Worm (Caenorhabditis elegans) whole organism, L1 larva: ENCODE results near the gene F59B1.4.

Experiments used
- C04F5.9 ChIP-seq: sonication (generic microtip); optimal IDR thresholded peaks from 2 replicates; lab custom pipeline; 2016; ENCODE audit warnings: missing genetic modification characterization, missing compliant biosample characterization
- F16B12.6 ChIP-seq: fragments of 150-350 bp; optimal IDR thresholded peaks from 2 replicates; lab custom pipeline; 2014; ENCODE audit warnings: missing biosample characterization, missing genetic modification characterization
- Y116A8C.19 ChIP-seq: sonication (generic microtip); optimal IDR thresholded peaks from 2 replicates; lab custom pipeline; 2016; ENCODE audit warnings: missing compliant biosample characterization, missing genetic modification characterization, borderline replicate concordance
- aly-2 ChIP-seq: fragments of 150-350 bp; optimal IDR thresholded peaks from 2 replicates; lab custom pipeline; 2014; ENCODE audit warnings: missing biosample characterization, missing genetic modification characterization
- blmp-1 ChIP-seq: fragments of 150-350 bp; optimal IDR thresholded peaks from 2 replicates; lab custom pipeline; 2014; ENCODE audit warnings: missing biosample characterization, missing genetic modification characterization
- ceh-63 ChIP-seq: fragments of 200-800 bp; sonication (Bioruptor generic); optimal IDR thresholded peaks from 2 replicates; lab custom pipeline; 2018; ENCODE audit warnings: mild to moderate bottlenecking, missing genetic modification characterization, missing compliant biosample characterization
- ceh-82 ChIP-seq, 3 experiments: fragments of 150-350 bp in 1 of 3; sonication (generic microtip) in 2 of 3; optimal IDR thresholded peaks; 2 replicates each; lab custom pipeline; 2014 to 2017; ENCODE audit warnings: missing biosample characterization in 3 of 3, missing genetic modification characterization in 3 of 3
- ces-1 ChIP-seq: fragments of 150-350 bp; optimal IDR thresholded peaks from 2 replicates; lab custom pipeline; 2014; ENCODE audit warnings: missing biosample characterization, missing genetic modification reagents, missing genetic modification characterization
- dsc-1 ChIP-seq: sonication (generic microtip); optimal IDR thresholded peaks from 2 replicates; lab custom pipeline; 2016; ENCODE audit warnings: mild to moderate bottlenecking, missing genetic modification characterization, missing compliant biosample characterization
- efl-3 ChIP-seq: fragments of 200-800 bp; sonication (Bioruptor generic); optimal IDR thresholded peaks from 2 replicates; lab custom pipeline; 2018; ENCODE audit warnings: mild to moderate bottlenecking, missing genetic modification characterization, missing compliant biosample characterization
- egl-27 ChIP-seq, 2 experiments: fragments of 150-350 bp in 1 of 2; sonication (generic microtip); optimal IDR thresholded peaks; 3 replicates each; lab custom pipeline; 2017 to 2018; ENCODE audit warnings: missing biosample characterization in 2 of 2, missing genetic modification characterization in 2 of 2, missing genetic modification reagents in 2 of 2
- hlh-17 ChIP-seq: fragments of 200-800 bp; sonication (Bioruptor generic); optimal IDR thresholded peaks from 2 replicates; lab custom pipeline; 2018; ENCODE audit warnings: missing genetic modification characterization, mild to moderate bottlenecking, missing compliant biosample characterization, moderate library complexity, borderline replicate concordance
- hpl-2 ChIP-seq: fragments of 150-350 bp; optimal IDR thresholded peaks from 2 replicates; lab custom pipeline; 2014; ENCODE audit warnings: missing biosample characterization, missing genetic modification reagents, missing genetic modification characterization
- irx-1 ChIP-seq: sonication (generic microtip); optimal IDR thresholded peaks from 2 replicates; lab custom pipeline; 2016; ENCODE audit warnings: missing genetic modification characterization, missing compliant biosample characterization
- jun-1 ChIP-seq: fragments of 150-350 bp; optimal IDR thresholded peaks from 2 replicates; lab custom pipeline; 2014; ENCODE audit warnings: missing biosample characterization, missing genetic modification reagents, missing genetic modification characterization
- lin-14 ChIP-seq: fragments of 200-800 bp; sonication (Bioruptor generic); optimal IDR thresholded peaks from 2 replicates; lab custom pipeline; 2018; ENCODE audit warnings: mild to moderate bottlenecking, missing genetic modification characterization, moderate library complexity, missing compliant biosample characterization
- lir-3 ChIP-seq: sonication (generic microtip); optimal IDR thresholded peaks from 2 replicates; lab custom pipeline; 2016; ENCODE audit warnings: mild to moderate bottlenecking, missing genetic modification characterization, moderate library complexity, missing compliant biosample characterization; ENCODE audit not compliant: poor library complexity
- mep-1 ChIP-seq: fragments of 150-350 bp; optimal IDR thresholded peaks from 2 replicates; lab custom pipeline; 2014; ENCODE audit warnings: missing biosample characterization, missing genetic modification characterization
- nhr-11 ChIP-seq: fragments of 150-350 bp; optimal IDR thresholded peaks from 2 replicates; lab custom pipeline; 2014; ENCODE audit warnings: missing biosample characterization, missing genetic modification characterization
- nhr-20 ChIP-seq: sonication (generic microtip); optimal IDR thresholded peaks from 2 replicates; lab custom pipeline; 2016; ENCODE audit warnings: mild to moderate bottlenecking, missing genetic modification characterization, missing compliant biosample characterization
- nhr-76 ChIP-seq: sonication (generic microtip); optimal IDR thresholded peaks from 2 replicates; lab custom pipeline; 2017; ENCODE audit warnings: missing biosample characterization, missing genetic modification characterization
- nhr-84 ChIP-seq: sonication (generic microtip); optimal IDR thresholded peaks from 2 replicates; lab custom pipeline; 2017; ENCODE audit warnings: missing biosample characterization, missing genetic modification characterization
- nhr-90 ChIP-seq: sonication (generic microtip); optimal IDR thresholded peaks from 2 replicates; lab custom pipeline; 2016; ENCODE audit warnings: mild to moderate bottlenecking, missing genetic modification characterization, missing compliant biosample characterization; ENCODE audit not compliant: poor library complexity
- pag-3 ChIP-seq: sonication (generic microtip); optimal IDR thresholded peaks from 2 replicates; lab custom pipeline; 2017; ENCODE audit warnings: missing genetic modification characterization, mild to moderate bottlenecking, missing compliant biosample characterization, antibody characterized with exemption, borderline replicate concordance; ENCODE audit not compliant: insufficient read depth
- pax-3 ChIP-seq: fragments of 200-800 bp; sonication (Bioruptor generic); optimal IDR thresholded peaks from 2 replicates; lab custom pipeline; 2018; ENCODE audit warnings: mild to moderate bottlenecking, missing genetic modification characterization, moderate library complexity, missing compliant biosample characterization
- rnt-1 ChIP-seq: sonication (generic microtip); optimal IDR thresholded peaks from 2 replicates; lab custom pipeline; 2016; ENCODE audit warnings: mild to moderate bottlenecking, missing genetic modification characterization, moderate library complexity, missing compliant biosample characterization
- snu-23 ChIP-seq: sonication (generic microtip); optimal IDR thresholded peaks from 2 replicates; lab custom pipeline; 2016; ENCODE audit warnings: missing genetic modification characterization, missing compliant biosample characterization
- sox-4 ChIP-seq: sonication (generic microtip); optimal IDR thresholded peaks from 2 replicates; lab custom pipeline; 2016; ENCODE audit warnings: missing genetic modification characterization, missing compliant biosample characterization
- sptf-1 ChIP-seq: fragments of 150-350 bp; optimal IDR thresholded peaks from 2 replicates; lab custom pipeline; 2014; ENCODE audit warnings: missing biosample characterization, missing genetic modification characterization
- sup-37 ChIP-seq: fragments of 200-800 bp; sonication (Bioruptor generic); optimal IDR thresholded peaks from 2 replicates; lab custom pipeline; 2018; ENCODE audit warnings: mild to moderate bottlenecking, missing genetic modification characterization, missing compliant biosample characterization
- unc-62 ChIP-seq: fragments of 150-350 bp; optimal IDR thresholded peaks from 2 replicates; lab custom pipeline; 2014; ENCODE audit warnings: missing biosample characterization, missing genetic modification reagents, missing genetic modification characterization
- unc-86 ChIP-seq: sonication (generic microtip); optimal IDR thresholded peaks from 2 replicates; lab custom pipeline; 2016; ENCODE audit warnings: missing genetic modification characterization, missing compliant biosample characterization
- unc-98 ChIP-seq: fragments of 200-800 bp; sonication (Bioruptor generic); IDR thresholded peaks from 2 replicates; pipeline ENCODE4 v1.3.6; 2022; ENCODE audit warnings: missing genetic modification characterization, missing compliant biosample characterization
- zag-1 ChIP-seq: fragments of 150-350 bp; optimal IDR thresholded peaks from 2 replicates; lab custom pipeline; 2014; ENCODE audit warnings: missing biosample characterization, missing genetic modification characterization
- ztf-11 ChIP-seq, 2 experiments: sonication (generic microtip); optimal IDR thresholded peaks; 2 replicates each; lab custom pipeline; 2016 to 2017; ENCODE audit warnings: missing genetic modification characterization in 2 of 2, missing biosample characterization in 1 of 2, missing compliant biosample characterization in 1 of 2

The F59B1.4 gene

ce11 chrV:3626944-3627343, at the start of gene F59B1.4:
Gene F59B1.4 (minus strand): TSS chrV:3627044.
- TF ChIP-seq ztf-11 (tag; optimal IDR thresholded peaks at IDR 0.05; lab: Kevin White, UChicago) = no peak
- TF ChIP-seq rnt-1 (tag; lab: Kevin White, UChicago) = no peak
- no peak for TF ChIP-seq nhr-84
- TF ChIP-seq ceh-63 (GFP tag; lab: Kevin White, UChicago) = no peak
- no peak for TF ChIP-seq sptf-1 (tag; lab: Kevin White, UChicago)

ce11 chrV:3673080-3673479, 46.2 kb upstream of the F59B1.4 start, which contains the start of gene pals-33:
Gene pals-33 (plus strand): TSS chrV:3673380.
- no peak for TF ChIP-seq mep-1 (tag; lab: Kevin White, UChicago)
- no peak for TF ChIP-seq F16B12.6
- no peak for TF ChIP-seq nhr-11 (tag; lab: Kevin White, UChicago)
- no peak for TF ChIP-seq unc-86 (tag; lab: Kevin White, UChicago)
- no peak for TF ChIP-seq sox-4
- no peak for TF ChIP-seq lin-14 (GFP tag; lab: Kevin White, UChicago)
- TF ChIP-seq aly-2 (tag; lab: Kevin White, UChicago) = no peak
- TF ChIP-seq ces-1 (GFP tag; lab: Kevin White, UChicago) = no peak
- no peak for TF ChIP-seq nhr-76 (tag; lab: Kevin White, UChicago)
- TF ChIP-seq sptf-1 (tag; lab: Kevin White, UChicago) = no peak
- TF ChIP-seq hlh-17 (GFP tag; lab: Kevin White, UChicago) = no peak
- TF ChIP-seq nhr-90 (tag; lab: Kevin White, UChicago) = no peak
- TF ChIP-seq snu-23 = no peak
- no peak for TF ChIP-seq C04F5.9 (tag; lab: Kevin White, UChicago)
- TF ChIP-seq blmp-1 (tag; lab: Kevin White, UChicago) = no peak

- no peak for TF ChIP-seq Y116A8C.19 (tag; lab: Kevin White, UChicago)
- no peak for TF ChIP-seq nhr-76 (tag; lab: Kevin White, UChicago)
- TF ChIP-seq zag-1 = no peak
- TF ChIP-seq rnt-1 (tag; lab: Kevin White, UChicago) = no peak
- no peak for TF ChIP-seq hpl-2 (GFP tag; lab: Kevin White, UChicago)
- TF ChIP-seq unc-98 (GFP tag; lab: Robert Waterston, UW) = no peak
- TF ChIP-seq ceh-82 (tag; optimal IDR thresholded peaks at IDR 0.05; lab: Kevin White, UChicago) = no peak
- no peak for TF ChIP-seq jun-1 (tag; lab: Kevin White, UChicago)
- no peak for TF ChIP-seq irx-1 (tag; lab: Kevin White, UChicago)
- no peak for TF ChIP-seq blmp-1 (tag; lab: Kevin White, UChicago)
- no peak for TF ChIP-seq lin-14 (GFP tag; lab: Kevin White, UChicago)
- no peak for TF ChIP-seq lir-3 (tag; lab: Kevin White, UChicago)
- TF ChIP-seq nhr-90 (tag; lab: Kevin White, UChicago) = no peak
- TF ChIP-seq unc-62 (GFP tag; lab: Kevin White, UChicago) = no peak
- no peak for TF ChIP-seq unc-86 (tag; lab: Kevin White, UChicago)
Observed at ce11 chrV:3670499-3670898, 43.7 kb upstream of the F59B1.4 start, which contains the start of gene Y39H10B.3. Gene Y39H10B.3 (plus strand): TSS chrV:3670799.

ce11 chrV:3668464-3668863, 41.6 kb upstream of the F59B1.4 start, which contains the start of gene Y39H10B.2:
Gene Y39H10B.2 (plus strand): TSS chrV:3668764.
- no peak for TF ChIP-seq unc-62 (GFP tag; lab: Kevin White, UChicago)
- TF ChIP-seq pag-3 = no peak
- TF ChIP-seq dsc-1 (tag; lab: Kevin White, UChicago) = no peak
- no peak for TF ChIP-seq egl-27 (tag; optimal IDR thresholded peaks at IDR 0.05; lab: Kevin White, UChicago)
- TF ChIP-seq nhr-20 (tag; lab: Kevin White, UChicago) = no peak
- no peak for TF ChIP-seq nhr-90 (tag; lab: Kevin White, UChicago)
- TF ChIP-seq efl-3 (GFP tag; lab: Kevin White, UChicago) = no peak
- TF ChIP-seq pax-3 = no peak
- TF ChIP-seq sup-37 = no peak
- no peak for TF ChIP-seq C04F5.9 (tag; lab: Kevin White, UChicago)
